Fruit fly (Drosophila melanogaster) whole organism, embryonic: ENCODE results near the gene dsx-c73A.

Source experiments
- Adf1 ChIP-seq: fragments of 200-800 bp; sonication (Bioruptor generic); IDR thresholded peaks from 2 replicates; pipeline ENCODE4 v1.3.6; 2022; ENCODE audit warnings: missing biosample characterization, missing genetic modification characterization
- Atf3 ChIP-seq: fragments of 200-800 bp; sonication (Bioruptor generic); optimal IDR thresholded peaks from 3 replicates; lab custom pipeline; 2016; ENCODE audit warnings: missing biosample characterization, missing genetic modification characterization
- BEAF-32 ChIP-seq: fragments of 200-800 bp; sonication (Bioruptor generic); optimal IDR thresholded peaks from 3 replicates; lab custom pipeline; 2017; ENCODE audit warnings: missing biosample characterization, missing genetic modification characterization, mild to moderate bottlenecking, moderate library complexity, missing genetic modification reagents
- C15 ChIP-seq: fragments of 200-800 bp; sonication (Bioruptor generic); IDR thresholded peaks from 3 replicates; pipeline ENCODE4 v1.3.6; 2022; ENCODE audit warnings: missing biosample characterization, missing genetic modification characterization
- CG1024 ChIP-seq: fragments of 200-800 bp; sonication (Bioruptor generic); IDR thresholded peaks from 2 replicates; pipeline ENCODE4 v1.3.6; 2022; ENCODE audit warnings: missing biosample characterization, missing genetic modification characterization
- CG11247 ChIP-seq: fragments of 200-800 bp; sonication (Bioruptor generic); IDR thresholded peaks from 2 replicates; pipeline ENCODE4 v1.3.6; 2022; ENCODE audit warnings: missing biosample characterization, missing genetic modification characterization
- CG11398 ChIP-seq: fragments of 200-800 bp; sonication (Bioruptor generic); optimal IDR thresholded peaks from 2 replicates; lab custom pipeline; 2016; ENCODE audit warnings: missing biosample characterization, missing genetic modification characterization
- CG14965 ChIP-seq: fragments of 200-800 bp; sonication (Bioruptor generic); optimal IDR thresholded peaks from 2 replicates; lab custom pipeline; 2016; ENCODE audit warnings: missing biosample characterization, missing genetic modification characterization, borderline replicate concordance
- CG15514 ChIP-seq: fragments of 200-800 bp; sonication (Bioruptor generic); optimal IDR thresholded peaks from 3 replicates; lab custom pipeline; 2017; ENCODE audit warnings: missing biosample characterization, missing genetic modification characterization, mild to moderate bottlenecking, moderate library complexity, missing genetic modification reagents
- CG16863 ChIP-seq: fragments of 200-800 bp; sonication (Bioruptor generic); optimal IDR thresholded peaks from 3 replicates; lab custom pipeline; 2016; ENCODE audit warnings: missing biosample characterization, missing genetic modification characterization
- CG17568 ChIP-seq: fragments of 200-800 bp; sonication (Bioruptor generic); optimal IDR thresholded peaks from 2 replicates; lab custom pipeline; 2018; ENCODE audit warnings: missing biosample characterization, mild to moderate bottlenecking, missing genetic modification characterization, moderate library complexity
- CG18599 ChIP-seq: fragments of 200-800 bp; sonication (Bioruptor generic); optimal IDR thresholded peaks from 3 replicates; lab custom pipeline; 2017; ENCODE audit warnings: missing biosample characterization, missing genetic modification characterization, mild to moderate bottlenecking, moderate library complexity, missing genetic modification reagents
- CG32532 ChIP-seq: fragments of 200-800 bp; sonication (Bioruptor generic); IDR thresholded peaks from 2 replicates; pipeline ENCODE4 v1.3.6; 2022; ENCODE audit warnings: missing biosample characterization, missing genetic modification characterization
- CG42726 ChIP-seq: fragments of 200-800 bp; sonication (Bioruptor generic); IDR thresholded peaks from 2 replicates; pipeline ENCODE4 v1.3.6; 2022; ENCODE audit warnings: missing biosample characterization, missing genetic modification characterization; ENCODE audit not compliant: partially characterized antibody
- CG4730 ChIP-seq: fragments of 200-800 bp; sonication (Bioruptor generic); IDR thresholded peaks from 2 replicates; pipeline ENCODE4 v1.3.6; 2022; ENCODE audit warnings: missing biosample characterization, missing genetic modification characterization
- CG5953 ChIP-seq: fragments of 200-800 bp; sonication (Bioruptor generic); IDR thresholded peaks from 2 replicates; pipeline ENCODE4 v1.3.6; 2022; ENCODE audit warnings: missing biosample characterization, missing genetic modification characterization
- CG6683 ChIP-seq: fragments of 200-800 bp; sonication (Bioruptor generic); optimal IDR thresholded peaks from 2 replicates; lab custom pipeline; 2017; ENCODE audit warnings: missing biosample characterization, mild to moderate bottlenecking, missing genetic modification characterization, missing genetic modification reagents
- CG7372 ChIP-seq: fragments of 200-800 bp; sonication (Bioruptor generic); IDR thresholded peaks from 2 replicates; pipeline ENCODE4 v1.3.6; 2022; ENCODE audit warnings: missing biosample characterization, missing genetic modification characterization
- CG7556 ChIP-seq: fragments of 200-800 bp; sonication (Bioruptor generic); optimal IDR thresholded peaks from 2 replicates; lab custom pipeline; 2017; ENCODE audit warnings: missing biosample characterization, mild to moderate bottlenecking, missing genetic modification characterization
- CG7839 ChIP-seq: fragments of 200-800 bp; sonication (Bioruptor generic); optimal IDR thresholded peaks from 3 replicates; lab custom pipeline; 2018; ENCODE audit warnings: missing biosample characterization, mild to moderate bottlenecking, missing genetic modification characterization, moderate library complexity
- CG7928 ChIP-seq: fragments of 200-800 bp; sonication (Bioruptor generic); optimal IDR thresholded peaks from 2 replicates; lab custom pipeline; 2017; ENCODE audit warnings: missing biosample characterization, mild to moderate bottlenecking, missing genetic modification characterization
- CG8765 ChIP-seq: fragments of 200-800 bp; sonication (Bioruptor generic); IDR thresholded peaks from 2 replicates; pipeline ENCODE4 v1.3.6; 2022; ENCODE audit warnings: missing biosample characterization, missing genetic modification characterization
- CG9215 ChIP-seq: fragments of 200-800 bp; sonication (Bioruptor generic); IDR thresholded peaks from 2 replicates; pipeline ENCODE4 v1.3.6; 2022; ENCODE audit warnings: missing biosample characterization, missing genetic modification characterization
- Dll ChIP-seq: fragments of 200-800 bp; sonication (Bioruptor generic); IDR thresholded peaks from 4 replicates; pipeline ENCODE4 v1.3.6; 2022; ENCODE audit warnings: missing biosample characterization, missing genetic modification characterization; ENCODE audit not compliant: partially characterized antibody
- Ets97D ChIP-seq: fragments of 200-800 bp; sonication (Bioruptor generic); optimal IDR thresholded peaks from 3 replicates; lab custom pipeline; 2016; ENCODE audit warnings: missing biosample characterization, missing genetic modification characterization
- Hr3 ChIP-seq: fragments of 200-800 bp; sonication (Bioruptor generic); optimal IDR thresholded peaks from 3 replicates; lab custom pipeline; 2016; ENCODE audit warnings: missing biosample characterization, missing genetic modification characterization
- Hr51 ChIP-seq, 2 experiments: fragments of 200-800 bp; sonication (Bioruptor generic); optimal IDR thresholded peaks; 2 replicates in 1 of 2; 3 replicates in 1 of 2; lab custom pipeline; 2016 to 2018; ENCODE audit warnings: missing biosample characterization in 2 of 2, missing genetic modification characterization in 2 of 2, mild to moderate bottlenecking in 1 of 2, moderate library complexity in 1 of 2
- Max ChIP-seq: fragments of 200-800 bp; sonication (Bioruptor generic); optimal IDR thresholded peaks from 2 replicates; lab custom pipeline; 2016; ENCODE audit warnings: missing biosample characterization, mild to moderate bottlenecking, missing genetic modification characterization
- Nf-YC ChIP-seq: fragments of 200-800 bp; optimal IDR thresholded peaks from 3 replicates; lab custom pipeline; 2019; ENCODE audit warnings: missing biosample characterization, mild to moderate bottlenecking, missing genetic modification characterization, moderate library complexity
- Six4 ChIP-seq: fragments of 200-800 bp; sonication (Bioruptor generic); optimal IDR thresholded peaks from 2 replicates; lab custom pipeline; 2016; ENCODE audit warnings: missing biosample characterization, missing genetic modification characterization
- Xbp1 ChIP-seq: fragments of 200-800 bp; sonication (Bioruptor generic); optimal IDR thresholded peaks from 3 replicates; lab custom pipeline; 2016; ENCODE audit warnings: missing biosample characterization, mild to moderate bottlenecking, missing genetic modification characterization
- cg ChIP-seq: fragments of 200-800 bp; sonication (Bioruptor generic); optimal IDR thresholded peaks from 3 replicates; lab custom pipeline; 2019; ENCODE audit warnings: missing biosample characterization, mild to moderate bottlenecking, missing genetic modification characterization, moderate library complexity
- chinmo ChIP-seq: fragments of 200-800 bp; sonication (Bioruptor generic); IDR thresholded peaks from 4 replicates; pipeline ENCODE4 v1.3.6; 2022; ENCODE audit warnings: missing biosample characterization, missing genetic modification characterization; ENCODE audit not compliant: partially characterized antibody
- crol ChIP-seq: fragments of 200-800 bp; sonication (Bioruptor generic); IDR thresholded peaks from 2 replicates; pipeline ENCODE4 v1.3.6; 2022; ENCODE audit warnings: missing biosample characterization, missing genetic modification characterization
- danr ChIP-seq: fragments of 200-800 bp; sonication (Bioruptor generic); IDR thresholded peaks from 2 replicates; pipeline ENCODE4 v1.3.6; 2022; ENCODE audit warnings: missing biosample characterization, missing genetic modification characterization
- dysf ChIP-seq: fragments of 200-800 bp; sonication (Bioruptor generic); IDR thresholded peaks from 3 replicates; pipeline ENCODE4 v1.3.6; 2022; ENCODE audit warnings: missing biosample characterization, missing genetic modification characterization
- grau ChIP-seq: fragments of 200-800 bp; optimal IDR thresholded peaks from 3 replicates; lab custom pipeline; 2019; ENCODE audit warnings: missing biosample characterization, mild to moderate bottlenecking, missing genetic modification characterization, moderate library complexity
- ham ChIP-seq: fragments of 200-800 bp; sonication (Bioruptor generic); IDR thresholded peaks from 2 replicates; pipeline ENCODE4 v1.3.6; 2022; ENCODE audit warnings: missing biosample characterization, missing genetic modification characterization
- inv ChIP-seq: fragments of 200-800 bp; sonication (Bioruptor generic); IDR thresholded peaks from 2 replicates; pipeline ENCODE4 v1.3.6; 2022; ENCODE audit warnings: missing biosample characterization, missing genetic modification characterization; ENCODE audit not compliant: partially characterized antibody
- kay ChIP-seq: fragments of 200-800 bp; sonication (Bioruptor generic); optimal IDR thresholded peaks from 2 replicates; lab custom pipeline; 2016; ENCODE audit warnings: missing biosample characterization, missing genetic modification characterization
- odd ChIP-seq: fragments of 200-800 bp; sonication (Bioruptor generic); optimal IDR thresholded peaks from 2 replicates; lab custom pipeline; 2017; ENCODE audit warnings: missing biosample characterization, mild to moderate bottlenecking, missing genetic modification characterization
- peb ChIP-seq: fragments of 200-800 bp; sonication (Bioruptor generic); IDR thresholded peaks from 2 replicates; pipeline ENCODE4 v1.3.6; 2022; ENCODE audit warnings: missing biosample characterization, missing genetic modification characterization
- repo ChIP-seq: fragments of 200-800 bp; sonication (Bioruptor generic); optimal IDR thresholded peaks from 2 replicates; lab custom pipeline; 2016; ENCODE audit warnings: missing biosample characterization, missing genetic modification characterization
- row ChIP-seq: fragments of 200-800 bp; sonication (Bioruptor generic); IDR thresholded peaks from 3 replicates; pipeline ENCODE4 v1.3.6; 2022; ENCODE audit warnings: missing biosample characterization, missing genetic modification characterization
- salm ChIP-seq: fragments of 200-800 bp; sonication (Bioruptor generic); optimal IDR thresholded peaks from 2 replicates; lab custom pipeline; 2018; ENCODE audit warnings: missing biosample characterization, mild to moderate bottlenecking, missing genetic modification characterization
- sisA ChIP-seq: fragments of 200-800 bp; sonication (Bioruptor generic); IDR thresholded peaks from 2 replicates; pipeline ENCODE4 v1.3.6; 2022; ENCODE audit warnings: missing biosample characterization, missing genetic modification characterization
- tin ChIP-seq: fragments of 200-800 bp; sonication (Bioruptor generic); optimal IDR thresholded peaks from 3 replicates; lab custom pipeline; 2016; ENCODE audit warnings: missing biosample characterization, missing genetic modification characterization
- toy ChIP-seq: fragments of 200-800 bp; sonication (Bioruptor generic); IDR thresholded peaks from 2 replicates; pipeline ENCODE4 v1.3.6; 2022; ENCODE audit warnings: missing biosample characterization, missing genetic modification characterization
- tx ChIP-seq: fragments of 200-800 bp; sonication (Bioruptor generic); optimal IDR thresholded peaks from 2 replicates; lab custom pipeline; 2016; ENCODE audit warnings: missing biosample characterization, missing genetic modification characterization
- zen ChIP-seq: fragments of 200-800 bp; sonication (Bioruptor generic); optimal IDR thresholded peaks from 3 replicates; lab custom pipeline; 2018; ENCODE audit warnings: missing biosample characterization, mild to moderate bottlenecking, missing genetic modification characterization, moderate library complexity

The dsx-c73A gene

DNA sequence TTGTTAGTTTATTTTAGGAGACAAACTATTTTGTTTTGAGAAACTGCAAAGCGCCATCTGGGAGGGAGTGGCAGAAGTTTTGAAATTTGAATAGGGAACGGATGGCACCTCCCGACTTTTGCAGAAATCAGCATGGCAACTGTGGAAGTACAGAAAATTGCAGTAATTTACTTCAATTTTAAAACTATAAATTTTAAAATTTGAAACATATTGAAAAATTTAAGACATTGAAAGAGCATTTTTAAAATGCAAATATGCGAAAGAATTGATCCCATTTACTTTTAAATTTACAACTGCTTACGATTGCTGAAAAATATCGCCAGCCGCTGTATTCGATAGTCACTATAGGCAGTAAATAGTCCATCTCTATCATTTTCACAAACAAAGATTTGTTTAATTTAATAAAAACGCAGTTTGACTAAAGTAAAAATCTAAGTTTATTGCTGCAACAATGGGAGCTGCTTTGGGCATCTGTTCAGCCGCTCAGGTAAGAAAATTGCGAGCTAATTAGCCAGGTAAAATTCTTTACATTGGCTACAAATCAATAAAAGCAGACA lies 39.3 kb downstream of the dsx-c73A start, which contains the start of gene Serinc (continued):
- TF ChIP-seq zen (tag; lab: Kevin White, UChicago), result peak; percentile 76
- TF ChIP-seq sisA (GFP tag; lab: Robert Waterston, UW), result peak; percentile 14; the same call in 1 of the 2 replicates
- TF ChIP-seq peb (GFP tag; lab: Robert Waterston, UW), result no peak
- peak; percentile 99 for TF ChIP-seq CG14965 (GFP tag; lab: Kevin White, UChicago)
- peak; percentile 97 for TF ChIP-seq BEAF-32 (GFP tag; lab: Kevin White, UChicago)
- TF ChIP-seq odd, result no peak
- TF ChIP-seq CG7556 (GFP tag; lab: Kevin White, UChicago), result peak; percentile 21
- TF ChIP-seq CG11398 (GFP tag; lab: Kevin White, UChicago), result peak; percentile 38
- no peak for TF ChIP-seq CG1024 (GFP tag; lab: Robert Waterston, UW)
- no peak for TF ChIP-seq CG8765 (GFP tag; lab: Robert Waterston, UW)
- peak; percentile 97 for TF ChIP-seq inv (GFP tag; lab: Robert Waterston, UW)
- TF ChIP-seq CG7372, result 0 out of 2 replicates have a peak, but pooled peaks have one; percentile 28
- peak in 1 of 2 experiments; percentile 39 for TF ChIP-seq Hr51 (GFP tag; optimal IDR thresholded peaks at IDR 0.05; lab: Kevin White, UChicago)
- peak; percentile 73 for TF ChIP-seq tin (GFP tag; lab: Kevin White, UChicago)
- TF ChIP-seq salm, result no peak
- peak; percentile 74 for TF ChIP-seq Xbp1 (GFP tag; lab: Kevin White, UChicago)
- TF ChIP-seq crol (GFP tag; lab: Robert Waterston, UW), result no peak
- TF ChIP-seq CG5953 (GFP tag; lab: Robert Waterston, UW), result no peak
- peak; percentile 95 for TF ChIP-seq CG42726 (GFP tag; lab: Robert Waterston, UW)
- peak; percentile 35 for TF ChIP-seq CG7928 (GFP tag; lab: Kevin White, UChicago)
- TF ChIP-seq grau, result peak; percentile 56
- no peak for TF ChIP-seq repo (GFP tag; lab: Kevin White, UChicago)
- TF ChIP-seq Dll (GFP tag; lab: Robert Waterston, UW), result peak; percentile 99
- no peak for TF ChIP-seq toy (GFP tag; lab: Robert Waterston, UW)
- TF ChIP-seq CG4730 (GFP tag; lab: Robert Waterston, UW), result no peak
- no peak for TF ChIP-seq CG7839 (tag; lab: Kevin White, UChicago)
- TF ChIP-seq Hr3 (GFP tag; lab: Kevin White, UChicago), result peak; percentile 56
- TF ChIP-seq kay, result no peak
- peak; percentile 7 for TF ChIP-seq Six4
- no peak for TF ChIP-seq C15
- TF ChIP-seq CG16863, result peak; percentile 55
- TF ChIP-seq Nf-YC (tag; lab: Kevin White, UChicago), result no peak
- TF ChIP-seq row (GFP tag; lab: Robert Waterston, UW), result peak; percentile 81
- no peak for TF ChIP-seq CG18599
- peak; percentile 46; the same call in 1 of the 2 replicates for TF ChIP-seq CG9215 (GFP tag; lab: Robert Waterston, UW)
- TF ChIP-seq ham (GFP tag; lab: Robert Waterston, UW), result no peak
- TF ChIP-seq dysf, result peak; percentile 58
- no peak for TF ChIP-seq CG17568 (GFP tag; lab: Kevin White, UChicago)
- peak; percentile 78 for TF ChIP-seq CG15514 (GFP tag; lab: Kevin White, UChicago)
- TF ChIP-seq CG6683, result peak; percentile 32
- TF ChIP-seq Adf1, result no peak
- TF ChIP-seq Atf3 (GFP tag; lab: Kevin White, UChicago), result peak; percentile 52
- no peak for TF ChIP-seq cg (GFP tag; lab: Kevin White, UChicago)
- TF ChIP-seq Ets97D, result peak; percentile 75
- TF ChIP-seq tx (GFP tag; lab: Kevin White, UChicago), result peak; percentile 37
- peak; percentile 92; the same call in 3 of the 4 replicates for TF ChIP-seq chinmo (GFP tag; lab: Robert Waterston, UW)
- TF ChIP-seq CG11247 (GFP tag; lab: Robert Waterston, UW), result 0 out of 2 replicates have a peak, but pooled peaks have one; percentile 5
- peak; percentile 62; the same call in 1 of the 2 replicates for TF ChIP-seq CG32532 (GFP tag; lab: Robert Waterston, UW)
- no peak for TF ChIP-seq danr (GFP tag; lab: Robert Waterston, UW)
- TF ChIP-seq Max (GFP tag; lab: Kevin White, UChicago), result peak; percentile 74
